Worm (Caenorhabditis elegans): Measurements from ENCODE around the gene lpd-9.

Gene lpd-9

ce11 chrV:10578938-10579337 lies at the start of gene lpd-9, which contains the start of gene erh-1:
Gene lpd-9 (plus strand): TSS chrV:10579305.
Gene erh-1 (minus strand): TSS chrV:10579141.
- TF ChIP-seq hnd-1 (tag; optimal IDR thresholded peaks at IDR 0.05) (no peak), tbx-37 (GFP tag; conservative IDR thresholded peaks at IDR 0.05) (0 out of 2 replicates have a peak, but pooled peaks have one; percentile 31), hmbx-1 (tag; optimal IDR thresholded peaks at IDR 0.05) (no peak), F13C5.2 (tag; optimal IDR thresholded peaks at IDR 0.05) (peak; percentile 54), B0310.2 (tag; optimal IDR thresholded peaks at IDR 0.05) (no peak)

DNA sequence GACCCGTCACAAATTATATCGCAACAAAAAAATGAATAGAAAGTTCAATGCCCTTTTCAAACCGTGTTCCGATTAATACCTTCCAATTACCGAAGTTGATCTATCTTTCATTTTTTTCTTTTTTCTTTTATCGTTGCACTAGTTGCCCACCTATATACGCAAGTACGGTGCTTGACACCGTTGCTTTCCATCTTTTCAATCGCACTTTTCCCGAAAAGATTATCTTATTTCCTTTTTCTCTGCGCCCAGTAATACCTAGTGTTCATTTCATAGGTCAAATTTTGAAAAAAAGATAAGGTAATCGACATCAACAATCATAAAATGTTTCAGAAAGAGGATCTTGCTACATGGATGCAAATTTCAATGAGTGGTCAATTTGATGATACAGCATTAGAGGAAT lies 49.5 kb upstream of the lpd-9 start:
- TF ChIP-seq pes-1 (GFP tag; IDR thresholded peaks at IDR 0.05) (no peak), hmbx-1 (tag; optimal IDR thresholded peaks at IDR 0.05) (no peak), hnd-1 (tag; optimal IDR thresholded peaks at IDR 0.05) (no peak), flt-1 (GFP tag; IDR thresholded peaks at IDR 0.05) (no peak), tra-4 (tag; optimal IDR thresholded peaks at IDR 0.05) (no peak), sea-1 (GFP tag; conservative IDR thresholded peaks at IDR 0.05) (no peak), ceh-13 (GFP tag; optimal IDR thresholded peaks at IDR 0.05) (no peak)

DNA sequence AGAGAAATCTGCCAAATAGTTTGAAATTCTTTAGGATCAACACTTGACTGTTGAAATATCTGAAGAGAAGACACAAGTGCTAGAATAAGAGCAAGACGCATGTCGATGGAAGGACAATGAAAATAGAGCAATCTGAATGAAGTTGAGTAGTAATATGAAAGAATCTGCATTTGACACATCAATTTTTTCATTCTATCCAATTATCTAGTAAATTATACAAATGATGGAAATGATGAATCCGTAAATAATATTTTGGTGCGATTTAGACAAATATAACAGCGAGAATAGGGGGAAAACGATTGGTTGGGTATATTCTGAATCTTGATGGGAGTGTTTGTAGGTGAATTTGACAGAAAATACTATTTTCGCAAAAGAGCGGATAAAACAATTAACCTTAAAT lies 46.4 kb upstream of the lpd-9 start, which contains the start of gene txt-10:
Gene txt-10, minus strand, starts transcription at position 101 of the 400 bp plus-strand sequence.
- no peak for TF ChIP-seq F13C5.2 (tag; optimal IDR thresholded peaks at IDR 0.05)
- TF ChIP-seq flt-1 (GFP tag; IDR thresholded peaks at IDR 0.05), result no peak
- TF ChIP-seq ceh-13 (GFP tag; optimal IDR thresholded peaks at IDR 0.05), result no peak
- TF ChIP-seq hmg-4 (GFP tag; optimal IDR thresholded peaks at IDR 0.05), result no peak
- no peak for TF ChIP-seq scrt-1 (GFP tag; IDR thresholded peaks at IDR 0.05)
- no peak for TF ChIP-seq B0310.2 (tag; optimal IDR thresholded peaks at IDR 0.05)
- no peak for TF ChIP-seq aly-1 (tag; optimal IDR thresholded peaks at IDR 0.05)
- no peak for TF ChIP-seq hnd-1 (tag; optimal IDR thresholded peaks at IDR 0.05)
- TF ChIP-seq ets-7 (tag; optimal IDR thresholded peaks at IDR 0.05), result no peak
- no peak for TF ChIP-seq sea-1 (GFP tag; conservative IDR thresholded peaks at IDR 0.05)
- TF ChIP-seq ama-1 (optimal IDR thresholded peaks at IDR 0.05), result no peak

ce11 chrV:10535325-10535724 lies 43.8 kb upstream of the lpd-9 start:
- TF ChIP-seq hmbx-1 (tag; optimal IDR thresholded peaks at IDR 0.05) (no peak), ama-1 (optimal IDR thresholded peaks at IDR 0.05) (no peak), scrt-1 (GFP tag; IDR thresholded peaks at IDR 0.05) (no peak), pes-1 (GFP tag; IDR thresholded peaks at IDR 0.05) (no peak), ceh-13 (GFP tag; optimal IDR thresholded peaks at IDR 0.05) (no peak), sea-1 (GFP tag; conservative IDR thresholded peaks at IDR 0.05) (no peak), hnd-1 (tag; optimal IDR thresholded peaks at IDR 0.05) (no peak), hmg-4 (GFP tag; optimal IDR thresholded peaks at IDR 0.05) (no peak), tbx-37 (GFP tag; conservative IDR thresholded peaks at IDR 0.05) (no peak), tra-4 (tag; optimal IDR thresholded peaks at IDR 0.05) (no peak), aly-1 (tag; optimal IDR thresholded peaks at IDR 0.05) (no peak), tbx-11 (GFP tag; IDR thresholded peaks at IDR 0.05) (no peak), flt-1 (GFP tag; IDR thresholded peaks at IDR 0.05) (no peak)

DNA sequence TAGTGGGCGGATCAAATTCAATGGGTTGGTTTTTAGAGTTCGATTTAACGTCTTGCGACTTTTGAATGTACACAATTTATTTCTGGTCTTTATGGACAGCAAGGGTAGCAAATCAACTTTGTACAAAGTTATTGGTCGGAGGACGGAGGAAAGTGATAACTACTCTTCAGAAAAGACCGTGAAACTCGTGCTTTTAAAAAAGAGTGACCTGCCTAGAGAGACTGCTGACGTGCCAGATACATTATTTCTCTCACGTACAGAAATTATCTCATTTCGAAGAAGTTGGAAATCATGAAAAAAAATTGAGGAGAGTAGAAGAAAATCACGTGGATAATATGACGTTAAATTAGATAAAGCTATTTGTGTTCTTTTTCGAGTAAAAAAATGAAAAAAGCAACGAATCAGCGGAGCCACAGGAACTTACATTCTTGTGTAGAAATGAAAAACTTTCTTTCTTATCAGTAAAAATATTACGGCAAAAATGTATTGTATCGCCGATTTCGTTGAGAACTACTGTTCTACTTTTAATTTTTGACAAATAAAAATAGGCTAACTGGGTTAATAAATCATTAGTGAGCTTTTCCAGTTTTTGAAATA lies 42.9 kb upstream of the lpd-9 start, which contains the start of gene ppm-1.A:
Gene ppm-1.A, minus strand, starts transcription at position 294 of the 597 bp plus-strand sequence.
- no peak for TF ChIP-seq ceh-36 (tag; optimal IDR thresholded peaks at IDR 0.05)
- TF ChIP-seq sea-1 (GFP tag; conservative IDR thresholded peaks at IDR 0.05), result no peak

ce11 chrV:10536808-10537207 lies 42.3 kb upstream of the lpd-9 start:
- TF ChIP-seq pes-1 (GFP tag; IDR thresholded peaks at IDR 0.05) (no peak), hmg-4 (GFP tag; optimal IDR thresholded peaks at IDR 0.05) (peak; percentile 50), F13C5.2 (tag; optimal IDR thresholded peaks at IDR 0.05) (peak; percentile 11), tbx-37 (GFP tag; conservative IDR thresholded peaks at IDR 0.05) (no peak), ama-1 (optimal IDR thresholded peaks at IDR 0.05) (no peak), aly-1 (tag; optimal IDR thresholded peaks at IDR 0.05) (no peak)

- TF ChIP-seq sea-1 (GFP tag; conservative IDR thresholded peaks at IDR 0.05) (no peak), ama-1 (optimal IDR thresholded peaks at IDR 0.05) (no peak), ceh-13 (GFP tag; optimal IDR thresholded peaks at IDR 0.05) (no peak), tra-4 (tag; optimal IDR thresholded peaks at IDR 0.05) (no peak), scrt-1 (GFP tag; IDR thresholded peaks at IDR 0.05) (no peak), tbx-11 (GFP tag; IDR thresholded peaks at IDR 0.05) (no peak), flt-1 (GFP tag; IDR thresholded peaks at IDR 0.05) (no peak), aly-1 (tag; optimal IDR thresholded peaks at IDR 0.05) (no peak), hnd-1 (tag; optimal IDR thresholded peaks at IDR 0.05) (no peak), hmbx-1 (tag; optimal IDR thresholded peaks at IDR 0.05) (no peak)
Measured at ce11 chrV:10539114-10539513, 40.0 kb upstream of the lpd-9 start, which contains the start of gene F25D1.8. Gene F25D1.8 (plus strand): TSS chrV:10539414.

ce11 chrV:10540024-10540423 lies 39.1 kb upstream of the lpd-9 start, which contains the start of gene degt-1:
Gene degt-1 (plus strand): TSS chrV:10540324.
- TF ChIP-seq sea-1 (GFP tag; conservative IDR thresholded peaks at IDR 0.05), result no peak
- TF ChIP-seq flt-1 (GFP tag; IDR thresholded peaks at IDR 0.05), result no peak
- no peak for TF ChIP-seq tra-4 (tag; optimal IDR thresholded peaks at IDR 0.05)
- no peak for TF ChIP-seq hmbx-1 (tag; optimal IDR thresholded peaks at IDR 0.05)
- no peak for TF ChIP-seq ceh-13 (GFP tag; optimal IDR thresholded peaks at IDR 0.05)

DNA sequence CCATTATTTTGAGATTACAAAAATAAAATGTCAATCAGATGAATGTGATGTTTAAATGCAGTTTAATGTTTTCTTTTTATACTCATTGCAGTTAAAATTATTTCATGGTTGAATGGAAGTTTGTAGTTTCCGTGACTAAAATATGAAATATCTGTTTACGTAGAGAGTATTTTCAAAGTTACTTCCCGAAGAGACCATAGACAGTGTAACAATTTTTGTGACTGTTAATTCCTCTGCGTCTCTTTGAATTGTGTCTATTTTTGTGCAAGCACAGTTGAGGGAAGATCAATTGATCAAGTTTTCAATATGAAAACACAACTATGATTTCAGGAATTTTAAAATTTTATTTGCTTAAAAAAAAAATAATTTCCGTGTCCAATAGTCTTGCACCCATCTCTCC lies 32.4 kb upstream of the lpd-9 start, which contains the start of gene F25D1.5:
Gene F25D1.5, minus strand, starts transcription at position 35 of the 400 bp plus-strand sequence.
- TF ChIP-seq sea-1 (GFP tag; conservative IDR thresholded peaks at IDR 0.05) (no peak), tbx-11 (GFP tag; IDR thresholded peaks at IDR 0.05) (no peak), scrt-1 (GFP tag; IDR thresholded peaks at IDR 0.05) (no peak), F13C5.2 (tag; optimal IDR thresholded peaks at IDR 0.05) (no peak), ets-7 (tag; optimal IDR thresholded peaks at IDR 0.05) (no peak), aly-1 (tag; optimal IDR thresholded peaks at IDR 0.05) (no peak)
